Worm (Caenorhabditis elegans) whole organism, mixed stage, embryonic: Measurements from ENCODE around the gene flp-19.

Experiments used
- ces-1 ChIP-seq: fragments of 150-350 bp; optimal IDR thresholded peaks from 2 replicates; lab custom pipeline; 2014; ENCODE audit warnings: missing biosample characterization, missing genetic modification reagents, missing genetic modification characterization
- unc-39 ChIP-seq: fragments of 150-350 bp; optimal IDR thresholded peaks from 2 replicates; lab custom pipeline; 2014; ENCODE audit warnings: missing biosample characterization, missing genetic modification characterization

DNA sequence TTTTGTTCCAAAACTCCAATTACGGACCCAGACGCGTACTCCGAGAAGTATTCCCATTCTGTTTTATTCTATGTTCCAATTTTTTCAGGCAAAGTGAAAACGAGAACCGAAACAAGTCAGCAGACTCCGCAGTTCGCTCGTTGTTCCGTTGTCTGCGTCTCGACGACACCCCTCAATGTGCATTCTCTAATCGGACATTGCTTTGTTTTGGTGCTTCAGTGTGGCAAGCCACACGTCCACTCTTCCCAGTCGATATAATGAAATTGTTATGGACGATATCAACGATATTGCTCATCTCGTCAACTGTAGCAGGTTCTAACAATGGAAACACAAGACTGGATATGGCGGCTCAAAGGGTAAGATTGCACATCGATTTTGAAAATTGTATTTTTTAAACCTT lies 27.6 kb upstream of the flp-19 start, which contains the start of gene nhx-5:
- TF ChIP-seq unc-39 (tag; lab: Kevin White, UChicago) (no peak), ces-1 (GFP tag; lab: Kevin White, UChicago) (peak; percentile 51)
